Worm (Caenorhabditis elegans): ENCODE measurements around the gene K08D8.2.
A peak's percentile ranks its signal among the peaks of the same experiment; 100 is the strongest.

ce11 chrIV:12921027-12921426 lies 18.2 kb downstream of the K08D8.2 start, which contains the start of gene C32H11.4:
- TF ChIP-seq hlh-11 (tag; optimal IDR thresholded peaks at IDR 0.05) (peak; percentile 46), nhr-25 (tag; optimal IDR thresholded peaks at IDR 0.05; ENCODE audit: borderline replicate concordance, insufficient read depth) (no peak)
